Fruit fly (Drosophila melanogaster): ENCODE data around the gene Bub1.

dm6 chr2L:5285860-5286259 lies 7.2 kb downstream of the Bub1 start:
- no peak for TF ChIP-seq Myc (optimal IDR thresholded peaks at IDR 0.05)
- TF ChIP-seq h (optimal IDR thresholded peaks at IDR 0.05) = no peak
- no peak for TF ChIP-seq ttk (optimal IDR thresholded peaks at IDR 0.05)
